Worm (Caenorhabditis elegans): ENCODE data around the gene F11G11.14.
"Not testable (repeated sequence)": the region's sequence is repeated elsewhere in the genome, so short reads cannot be mapped to it uniquely, and the experiment has no call there.

Gene F11G11.14

ce11 chrII:4902035-4902434, 38.6 kb downstream of the F11G11.14 start, which contains the start of gene R05F9.9:
TSS of gene R05F9.9 (minus strand) at chrII:4902100.
- TF ChIP-seq ama-1 (optimal IDR thresholded peaks at IDR 0.05) (peak; percentile 62), gmeb-1 (tag; optimal IDR thresholded peaks at IDR 0.05) (peak; percentile 15), nhr-129 (tag; optimal IDR thresholded peaks at IDR 0.05) (peak; percentile 2), nhr-12 (tag; optimal IDR thresholded peaks at IDR 0.05) (no peak), blmp-1 (tag; optimal IDR thresholded peaks at IDR 0.05; ENCODE audit: insufficient read depth) (no peak), unc-55 (GFP tag; optimal IDR thresholded peaks at IDR 0.05) (peak; percentile 70), lin-13 (GFP tag; optimal IDR thresholded peaks at IDR 0.05) (peak; percentile 16), nhr-77 (tag; optimal IDR thresholded peaks at IDR 0.05) (no peak), ztf-4 (tag; optimal IDR thresholded peaks at IDR 0.05) (peak; percentile 82), mbf-1 (tag; optimal IDR thresholded peaks at IDR 0.05) (no peak), ceh-16 (tag; optimal IDR thresholded peaks at IDR 0.05) (no peak), lsy-2 (tag; optimal IDR thresholded peaks at IDR 0.05) (peak in 1 of 2 experiments; percentile 74), nhr-10 (tag; optimal IDR thresholded peaks at IDR 0.05) (no peak), mab-5 (tag; optimal IDR thresholded peaks at IDR 0.05) (no peak), crh-2 (tag; optimal IDR thresholded peaks at IDR 0.05) (peak; percentile 72), C34F6.9 (tag; optimal IDR thresholded peaks at IDR 0.05) (peak; percentile 67)

ce11 chrII:4903696-4904095, 40.2 kb downstream of the F11G11.14 start, which contains the start of gene sgt-1:
TSS of gene sgt-1 (minus strand) at chrII:4903796.
- not testable (repeated sequence) for TF ChIP-seq lsy-2, zag-1, ztf-11 (tag; optimal IDR thresholded peaks at IDR 0.05)

ce11 chrII:4904277-4904676, 40.8 kb downstream of the F11G11.14 start:
- TF ChIP-seq snpc-4 (tag; optimal IDR thresholded peaks at IDR 0.05): peak; percentile 64
- TF ChIP-seq lin-13 (GFP tag; optimal IDR thresholded peaks at IDR 0.05): peak; percentile 58
- TF ChIP-seq lsy-2 (tag; optimal IDR thresholded peaks at IDR 0.05): peak in 1 of 2 experiments; percentile 83
- TF ChIP-seq aly-2 (tag; optimal IDR thresholded peaks at IDR 0.05): no peak
- no peak for TF ChIP-seq unc-39 (tag; optimal IDR thresholded peaks at IDR 0.05)
- no peak for TF ChIP-seq peb-1 (tag; optimal IDR thresholded peaks at IDR 0.05)
- no peak for TF ChIP-seq nhr-11 (tag; optimal IDR thresholded peaks at IDR 0.05)
- TF ChIP-seq C34F6.9 (tag; optimal IDR thresholded peaks at IDR 0.05): peak; percentile 92
- peak; percentile 6 for TF ChIP-seq nhr-6 (tag; optimal IDR thresholded peaks at IDR 0.05)
- peak; percentile 76 for TF ChIP-seq F13H6.1 (tag; optimal IDR thresholded peaks at IDR 0.05)
- TF ChIP-seq nhr-21 (tag; optimal IDR thresholded peaks at IDR 0.05): peak; percentile 31
- peak; percentile 71 for TF ChIP-seq fos-1 (tag; optimal IDR thresholded peaks at IDR 0.05)
- no peak for TF ChIP-seq lin-39 (tag; optimal IDR thresholded peaks at IDR 0.05)
- TF ChIP-seq ceh-16 (tag; optimal IDR thresholded peaks at IDR 0.05): no peak
- TF ChIP-seq unc-55 (GFP tag; optimal IDR thresholded peaks at IDR 0.05): peak; percentile 93
- TF ChIP-seq nhr-129 (tag; optimal IDR thresholded peaks at IDR 0.05): peak; percentile 89
- TF ChIP-seq lin-11 (tag; optimal IDR thresholded peaks at IDR 0.05): peak; percentile 41
- TF ChIP-seq sma-3 (GFP tag; optimal IDR thresholded peaks at IDR 0.05): no peak
- TF ChIP-seq alr-1 (tag; optimal IDR thresholded peaks at IDR 0.05): no peak
- TF ChIP-seq elt-1 (tag; optimal IDR thresholded peaks at IDR 0.05): no peak
- no peak for TF ChIP-seq R02D3.7 (tag; optimal IDR thresholded peaks at IDR 0.05)
- TF ChIP-seq ztf-11 (tag; optimal IDR thresholded peaks at IDR 0.05): no peak
- TF ChIP-seq mdl-1 (tag; optimal IDR thresholded peaks at IDR 0.05): peak; percentile 38 to 59
- TF ChIP-seq unc-62 (GFP tag; optimal IDR thresholded peaks at IDR 0.05): no peak
- TF ChIP-seq nhr-77 (tag; optimal IDR thresholded peaks at IDR 0.05): no peak
- TF ChIP-seq nhr-25 (tag; optimal IDR thresholded peaks at IDR 0.05): peak; percentile 69
- TF ChIP-seq Y55F3AM.14 (GFP tag; optimal IDR thresholded peaks at IDR 0.05): no peak
- peak; percentile 71 for TF ChIP-seq gmeb-1 (tag; optimal IDR thresholded peaks at IDR 0.05)
- TF ChIP-seq ztf-4 (tag; optimal IDR thresholded peaks at IDR 0.05): peak; percentile 39
- TF ChIP-seq sma-9 (GFP tag; optimal IDR thresholded peaks at IDR 0.05): peak; percentile 70
- no peak for TF ChIP-seq sma-9 (tag; optimal IDR thresholded peaks at IDR 0.05)
- no peak for TF ChIP-seq nhr-10 (tag; optimal IDR thresholded peaks at IDR 0.05)
- TF ChIP-seq elt-3 (tag; optimal IDR thresholded peaks at IDR 0.05): no peak
- TF ChIP-seq zag-1 (tag; optimal IDR thresholded peaks at IDR 0.05): peak; percentile 51
- TF ChIP-seq crh-2 (tag; optimal IDR thresholded peaks at IDR 0.05): peak; percentile 87
- no peak for TF ChIP-seq skn-1 (tag; optimal IDR thresholded peaks at IDR 0.05)
- TF ChIP-seq nhr-237 (tag; optimal IDR thresholded peaks at IDR 0.05): no peak
- no peak for TF ChIP-seq ceh-82 (tag; optimal IDR thresholded peaks at IDR 0.05)
- TF ChIP-seq sem-4 (tag; optimal IDR thresholded peaks at IDR 0.05): peak; percentile 43
- TF ChIP-seq egl-27 (tag; optimal IDR thresholded peaks at IDR 0.05): no peak
- TF ChIP-seq mbf-1 (tag; optimal IDR thresholded peaks at IDR 0.05): no peak
- peak; percentile 59 for TF ChIP-seq ama-1 (optimal IDR thresholded peaks at IDR 0.05)
- TF ChIP-seq nhr-23 (tag; optimal IDR thresholded peaks at IDR 0.05): no peak
- TF ChIP-seq blmp-1 (tag; optimal IDR thresholded peaks at IDR 0.05; ENCODE audit: insufficient read depth): no peak
- peak; percentile 25 for TF ChIP-seq mab-5 (tag; optimal IDR thresholded peaks at IDR 0.05)
- TF ChIP-seq ztf-1 (GFP tag; conservative IDR thresholded peaks at IDR 0.05): no peak
- TF ChIP-seq dmd-4 (tag; optimal IDR thresholded peaks at IDR 0.05): no peak
- no peak for TF ChIP-seq nhr-12 (tag; optimal IDR thresholded peaks at IDR 0.05)

All from whole organism, L2 larva.